Fruit fly (Drosophila melanogaster): ENCODE data around the gene CG46468.

The CG46468 gene

dm6 chr2L:9598390-9598789 lies 33.2 kb upstream of the CG46468 start (continued):
- TF ChIP-seq PHDP (tag; optimal IDR thresholded peaks at IDR 0.05) (no peak), CG14965 (GFP tag; optimal IDR thresholded peaks at IDR 0.05; ENCODE audit: borderline replicate concordance) (no peak), lab (GFP tag; optimal IDR thresholded peaks at IDR 0.05) (no peak), GATAe (GFP tag; conservative IDR thresholded peaks at IDR 0.05) (no peak), CG15514 (GFP tag; optimal IDR thresholded peaks at IDR 0.05) (no peak), Sin3A (optimal IDR thresholded peaks at IDR 0.05) (no peak), CG14441 (GFP tag; IDR thresholded peaks at IDR 0.05) (peak; percentile 53; the same call in 1 of the 2 replicates), Atf6 (GFP tag; IDR thresholded peaks at IDR 0.05) (peak; percentile 28; the same call in 1 of the 2 replicates), lola (GFP tag; optimal IDR thresholded peaks at IDR 0.05) (peak in 1 of 3 experiments; percentile 81), kni (GFP tag; optimal IDR thresholded peaks at IDR 0.05) (no peak), zfh2 (GFP tag; optimal IDR thresholded peaks at IDR 0.05) (no peak), HLH54F (GFP tag; optimal IDR thresholded peaks at IDR 0.05) (no peak), CG6813 (GFP tag; optimal IDR thresholded peaks at IDR 0.05) (peak; percentile 37), CG18619 (GFP tag; optimal IDR thresholded peaks at IDR 0.05) (peak; percentile 34), CG10267 (tag; optimal IDR thresholded peaks at IDR 0.05) (peak; percentile 77), Six4 (GFP tag; optimal IDR thresholded peaks at IDR 0.05) (peak; percentile 39), chm (GFP tag; IDR thresholded peaks at IDR 0.05) (peak; percentile 84), CG1602 (GFP tag; optimal IDR thresholded peaks at IDR 0.05) (peak; percentile 48), kah (GFP tag; optimal IDR thresholded peaks at IDR 0.05) (peak; percentile 2), Doc3 (GFP tag; IDR thresholded peaks at IDR 0.05; ENCODE audit: partially characterized antibody) (no peak), Hey (tag; optimal IDR thresholded peaks at IDR 0.05) (no peak), stc (GFP tag; IDR thresholded peaks at IDR 0.05) (peak; percentile 67), Hr78 (GFP tag; optimal IDR thresholded peaks at IDR 0.05) (peak in 1 of 2 experiments; percentile 15), CG9437 (GFP tag; optimal IDR thresholded peaks at IDR 0.05) (no peak), lov (optimal IDR thresholded peaks at IDR 0.05) (no peak), lov (GFP tag; IDR thresholded peaks at IDR 0.05) (peak; percentile 93; the same call in 2 of the 3 replicates), HLHmδ (GFP tag; optimal IDR thresholded peaks at IDR 0.05) (no peak), Mrtf (GFP tag; IDR thresholded peaks at IDR 0.05) (no peak; the same call in 2 of the 3 replicates), wor (GFP tag; IDR thresholded peaks at IDR 0.05) (peak; percentile 48; the same call in 1 of the 2 replicates), ttk (GFP tag; IDR thresholded peaks at IDR 0.05) (peak; percentile 76), CG6254 (GFP tag; optimal IDR thresholded peaks at IDR 0.05) (peak; percentile 70), lilli (GFP tag; optimal IDR thresholded peaks at IDR 0.05) (no peak), ac (GFP tag; optimal IDR thresholded peaks at IDR 0.05) (peak; percentile 65), CG13775 (GFP tag; optimal IDR thresholded peaks at IDR 0.05) (peak; percentile 59), CG14050 (GFP tag; IDR thresholded peaks at IDR 0.05) (peak; percentile 59; the same call in 2 of the 3 replicates), Stat92E (GFP tag; optimal IDR thresholded peaks at IDR 0.05) (peak in 1 of 3 experiments; percentile 43), CG13424 (tag; optimal IDR thresholded peaks at IDR 0.05) (peak; percentile 61), ro (GFP tag; IDR thresholded peaks at IDR 0.05) (peak; percentile 38; the same call in 1 of the 2 replicates), lbe (GFP tag; optimal IDR thresholded peaks at IDR 0.05) (no peak), dysf (GFP tag; IDR thresholded peaks at IDR 0.05) (peak; percentile 67), CG12155 (GFP tag; optimal IDR thresholded peaks at IDR 0.05) (no peak), Vsx1 (GFP tag; optimal IDR thresholded peaks at IDR 0.05) (peak; percentile 29), CG16813 (GFP tag; IDR thresholded peaks at IDR 0.05; ENCODE audit: partially characterized antibody) (no peak), sens-2 (GFP tag; IDR thresholded peaks at IDR 0.05) (peak; percentile 84), Mad (GFP tag; optimal IDR thresholded peaks at IDR 0.05) (no peak), CG6175 (GFP tag; IDR thresholded peaks at IDR 0.05) (0 out of 3 replicates have a peak, but pooled peaks have one; percentile 39), sr (GFP tag; IDR thresholded peaks at IDR 0.05) (0 out of 3 replicates have a peak, but pooled peaks have one; percentile 18), Nf-YB (GFP tag; optimal IDR thresholded peaks at IDR 0.05) (peak; percentile 22), Awh (GFP tag; IDR thresholded peaks at IDR 0.05) (peak; percentile 67), sima (GFP tag; optimal IDR thresholded peaks at IDR 0.05) (no peak)
